Fruit fly (Drosophila melanogaster) whole organism, embryonic: ENCODE data around the gene TotZ.
A peak's percentile ranks its signal among the peaks of the same experiment; 100 is the strongest.

Experiments
- ATbp ChIP-seq: fragments of 200-800 bp; sonication (Bioruptor generic); optimal IDR thresholded peaks from 2 replicates; lab custom pipeline; 2017; ENCODE audit warnings: missing biosample characterization, mild to moderate bottlenecking, missing genetic modification characterization, missing genetic modification reagents
- CG10366 ChIP-seq: fragments of 200-800 bp; sonication (Bioruptor generic); IDR thresholded peaks from 2 replicates; pipeline ENCODE4 v1.3.6; 2022; ENCODE audit warnings: missing biosample characterization, missing genetic modification characterization
- CG12391 ChIP-seq: fragments of 200-800 bp; sonication (Bioruptor generic); optimal IDR thresholded peaks from 3 replicates; lab custom pipeline; 2018; ENCODE audit warnings: missing biosample characterization, mild to moderate bottlenecking, missing genetic modification characterization, moderate library complexity
- CG14441 ChIP-seq: fragments of 200-800 bp; sonication (Bioruptor generic); IDR thresholded peaks from 2 replicates; pipeline ENCODE4 v1.3.6; 2022; ENCODE audit warnings: missing biosample characterization, missing genetic modification characterization
- CG15514 ChIP-seq: fragments of 200-800 bp; sonication (Bioruptor generic); optimal IDR thresholded peaks from 3 replicates; lab custom pipeline; 2017; ENCODE audit warnings: missing biosample characterization, missing genetic modification characterization, mild to moderate bottlenecking, moderate library complexity, missing genetic modification reagents
- CG16815 ChIP-seq: fragments of 200-800 bp; sonication (Bioruptor generic); optimal IDR thresholded peaks from 3 replicates; lab custom pipeline; 2017; ENCODE audit warnings: missing biosample characterization, mild to moderate bottlenecking, missing genetic modification characterization
- CG16863 ChIP-seq: fragments of 200-800 bp; sonication (Bioruptor generic); optimal IDR thresholded peaks from 3 replicates; lab custom pipeline; 2016; ENCODE audit warnings: missing biosample characterization, missing genetic modification characterization
- CG17802 ChIP-seq: fragments of 200-800 bp; sonication (Bioruptor generic); optimal IDR thresholded peaks from 2 replicates; lab custom pipeline; 2018; ENCODE audit warnings: missing biosample characterization, mild to moderate bottlenecking, missing genetic modification characterization, moderate library complexity
- CG18262 ChIP-seq: fragments of 200-800 bp; optimal IDR thresholded peaks from 3 replicates; lab custom pipeline; 2019; ENCODE audit warnings: missing biosample characterization, mild to moderate bottlenecking, missing genetic modification characterization, moderate library complexity
- CG2199 ChIP-seq: fragments of 200-800 bp; sonication (Bioruptor generic); IDR thresholded peaks from 3 replicates; pipeline ENCODE4 v1.3.6; 2022; ENCODE audit warnings: missing biosample characterization, missing genetic modification characterization
- CG2889 ChIP-seq: fragments of 200-800 bp; sonication (Bioruptor generic); IDR thresholded peaks from 3 replicates; pipeline ENCODE4 v1.3.6; 2022; ENCODE audit warnings: missing biosample characterization, missing genetic modification characterization
- CG42726 ChIP-seq: fragments of 200-800 bp; sonication (Bioruptor generic); IDR thresholded peaks from 2 replicates; pipeline ENCODE4 v1.3.6; 2022; ENCODE audit warnings: missing biosample characterization, missing genetic modification characterization; ENCODE audit not compliant: partially characterized antibody
- CG4854 ChIP-seq: fragments of 200-800 bp; sonication (Bioruptor generic); optimal IDR thresholded peaks from 2 replicates; lab custom pipeline; 2016; ENCODE audit warnings: missing biosample characterization, missing genetic modification characterization, inconsistent platforms
- CG7928 ChIP-seq: fragments of 200-800 bp; sonication (Bioruptor generic); optimal IDR thresholded peaks from 2 replicates; lab custom pipeline; 2017; ENCODE audit warnings: missing biosample characterization, mild to moderate bottlenecking, missing genetic modification characterization
- CG8388 ChIP-seq: fragments of 200-800 bp; sonication (Bioruptor generic); optimal IDR thresholded peaks from 2 replicates; lab custom pipeline; 2019; ENCODE audit warnings: missing biosample characterization, mild to moderate bottlenecking, missing genetic modification characterization, moderate library complexity
- Dek ChIP-seq: fragments of 200-800 bp; sonication (Bioruptor generic); optimal IDR thresholded peaks from 3 replicates; lab custom pipeline; 2019; ENCODE audit warnings: missing biosample characterization, mild to moderate bottlenecking, missing genetic modification characterization, moderate library complexity
- Fer1 ChIP-seq: fragments of 200-800 bp; sonication (Bioruptor generic); optimal IDR thresholded peaks from 2 replicates; lab custom pipeline; 2017; ENCODE audit warnings: missing biosample characterization, mild to moderate bottlenecking, missing genetic modification characterization
- H15 ChIP-seq: fragments of 200-800 bp; sonication (Bioruptor generic); IDR thresholded peaks from 3 replicates; pipeline ENCODE4 v1.3.6; 2022; ENCODE audit warnings: missing biosample characterization, missing genetic modification characterization
- Hr51 ChIP-seq, 2 experiments: fragments of 200-800 bp; sonication (Bioruptor generic); optimal IDR thresholded peaks; 2 replicates in 1 of 2; 3 replicates in 1 of 2; lab custom pipeline; 2016 to 2018; ENCODE audit warnings: missing biosample characterization in 2 of 2, missing genetic modification characterization in 2 of 2, mild to moderate bottlenecking in 1 of 2, moderate library complexity in 1 of 2
- Hsf ChIP-seq: fragments of 200-800 bp; sonication (Bioruptor generic); optimal IDR thresholded peaks from 3 replicates; lab custom pipeline; 2016; ENCODE audit warnings: missing biosample characterization, missing genetic modification characterization
- Lim3 ChIP-seq: fragments of 200-800 bp; sonication (Bioruptor generic); IDR thresholded peaks from 2 replicates; pipeline ENCODE4 v1.3.6; 2022; ENCODE audit warnings: missing biosample characterization, missing genetic modification characterization
- Myb ChIP-seq: fragments of 200-800 bp; sonication (Bioruptor generic); optimal IDR thresholded peaks from 2 replicates; lab custom pipeline; 2016; ENCODE audit warnings: missing biosample characterization, missing genetic modification characterization
- Nf-YB ChIP-seq: fragments of 200-800 bp; sonication (Bioruptor generic); optimal IDR thresholded peaks from 3 replicates; lab custom pipeline; 2019; ENCODE audit warnings: missing biosample characterization, mild to moderate bottlenecking, missing genetic modification characterization, moderate library complexity
- Oli ChIP-seq: fragments of 200-800 bp; sonication (Bioruptor generic); optimal IDR thresholded peaks from 2 replicates; lab custom pipeline; 2018; ENCODE audit warnings: missing biosample characterization, mild to moderate bottlenecking, missing genetic modification characterization, moderate library complexity
- Sox100B ChIP-seq: fragments of 200-800 bp; sonication (Bioruptor generic); optimal IDR thresholded peaks from 3 replicates; lab custom pipeline; 2018; ENCODE audit warnings: missing biosample characterization, mild to moderate bottlenecking, missing genetic modification characterization
- Trl ChIP-seq, 3 experiments: fragments of >200 bp in 2 of 3; fragments of 200-800 bp in 1 of 3; sonication (Bioruptor generic) in 1 of 3; optimal IDR thresholded peaks; 2 replicates in 1 of 3; 3 replicates in 2 of 3; lab custom pipeline; 2016 to 2017; ENCODE audit warnings: missing biosample characterization in 1 of 3, missing genetic modification characterization in 1 of 3
- ac ChIP-seq: fragments of 200-800 bp; sonication (Bioruptor generic); optimal IDR thresholded peaks from 3 replicates; lab custom pipeline; 2017; ENCODE audit warnings: missing biosample characterization, mild to moderate bottlenecking, missing genetic modification characterization
- az2 ChIP-seq: fragments of 200-800 bp; sonication (Bioruptor generic); optimal IDR thresholded peaks from 3 replicates; lab custom pipeline; 2016; ENCODE audit warnings: missing biosample characterization, missing genetic modification characterization
- chif ChIP-seq, 2 experiments: fragments of 200-800 bp; sonication (Bioruptor generic); optimal IDR thresholded peaks; 3 replicates each; lab custom pipeline; 2016; ENCODE audit warnings: missing biosample characterization in 2 of 2, missing genetic modification characterization in 2 of 2
- crp ChIP-seq, 2 experiments: fragments of 200-800 bp; sonication (Bioruptor generic); optimal IDR thresholded peaks; 2 replicates in 1 of 2; 3 replicates in 1 of 2; lab custom pipeline; 2017; ENCODE audit warnings: missing biosample characterization in 2 of 2, missing genetic modification characterization in 2 of 2, mild to moderate bottlenecking in 1 of 2, moderate library complexity in 1 of 2
- cwo ChIP-seq: fragments of 200-800 bp; sonication (Bioruptor generic); optimal IDR thresholded peaks from 3 replicates; lab custom pipeline; 2017; ENCODE audit warnings: missing biosample characterization, missing genetic modification characterization, mild to moderate bottlenecking, moderate library complexity, missing genetic modification reagents
- dimm ChIP-seq: fragments of 200-800 bp; sonication (Bioruptor generic); IDR thresholded peaks from 2 replicates; pipeline ENCODE4 v1.3.6; 2022; ENCODE audit warnings: missing biosample characterization, missing genetic modification characterization
- en ChIP-seq: fragments of 200-800 bp; sonication (Bioruptor generic); optimal IDR thresholded peaks from 2 replicates; lab custom pipeline; 2016; ENCODE audit warnings: missing biosample characterization, missing genetic modification characterization
- fd96Cb ChIP-seq: fragments of 200-800 bp; sonication (Bioruptor generic); optimal IDR thresholded peaks from 2 replicates; lab custom pipeline; 2018; ENCODE audit warnings: missing biosample characterization, mild to moderate bottlenecking, missing genetic modification characterization, moderate library complexity
- grau ChIP-seq: fragments of 200-800 bp; optimal IDR thresholded peaks from 3 replicates; lab custom pipeline; 2019; ENCODE audit warnings: missing biosample characterization, mild to moderate bottlenecking, missing genetic modification characterization, moderate library complexity
- gsb-n ChIP-seq: fragments of 200-800 bp; sonication (Bioruptor generic); optimal IDR thresholded peaks from 3 replicates; lab custom pipeline; 2018; ENCODE audit warnings: missing biosample characterization, mild to moderate bottlenecking, missing genetic modification characterization
- hb ChIP-seq: fragments of 200-800 bp; sonication (Bioruptor generic); IDR thresholded peaks from 3 replicates; pipeline ENCODE4 v1.3.6; 2022; ENCODE audit warnings: missing biosample characterization, missing genetic modification characterization; ENCODE audit not compliant: partially characterized antibody
- lola ChIP-seq, 3 experiments: fragments of >200 bp in 2 of 3; fragments of 200-800 bp in 1 of 3; sonication (Bioruptor generic) in 1 of 3; optimal IDR thresholded peaks; 2 replicates each; lab custom pipeline; 2017 to 2019; ENCODE audit warnings: missing biosample characterization in 3 of 3, missing genetic modification characterization in 3 of 3, mild to moderate bottlenecking in 1 of 3, moderate library complexity in 1 of 3
- pan ChIP-seq, 4 experiments: fragments of >200 bp in 3 of 4; fragments of 200-800 bp in 1 of 4; sonication (Bioruptor generic) in 1 of 4; optimal IDR thresholded peaks in 3 of 4; IDR thresholded peaks in 1 of 4; 2 replicates each; pipeline versions ENCODE4 v1.3.6 to Lab custom; 2017 to 2022; ENCODE audit warnings: missing biosample characterization in 2 of 4, missing genetic modification characterization in 2 of 4, mixed read lengths in 1 of 4
- sens ChIP-seq: fragments of 200-800 bp; sonication (Bioruptor generic); peaks from one replicate; lab custom pipeline; 2016; ENCODE audit warnings: missing biosample characterization, missing genetic modification characterization
- sens-2 ChIP-seq: fragments of 200-800 bp; sonication (Bioruptor generic); IDR thresholded peaks from 2 replicates; pipeline ENCODE4 v1.3.6; 2022; ENCODE audit warnings: missing biosample characterization, missing genetic modification characterization
- sim ChIP-seq: fragments of 200-800 bp; sonication (Bioruptor generic); IDR thresholded peaks from 2 replicates; pipeline ENCODE4 v1.3.6; 2022; ENCODE audit warnings: missing biosample characterization, missing genetic modification characterization
- sna ChIP-seq: fragments of 200-800 bp; sonication (Bioruptor generic); IDR thresholded peaks from 2 replicates; pipeline ENCODE4 v1.3.6; 2022; ENCODE audit warnings: missing biosample characterization, missing genetic modification characterization; ENCODE audit not compliant: partially characterized antibody
- sqz ChIP-seq: fragments of 200-800 bp; sonication (Bioruptor generic); optimal IDR thresholded peaks from 3 replicates; lab custom pipeline; 2018; ENCODE audit warnings: missing biosample characterization, mild to moderate bottlenecking, missing genetic modification characterization
- tio ChIP-seq: fragments of 200-800 bp; sonication (Bioruptor generic); optimal IDR thresholded peaks from 2 replicates; lab custom pipeline; 2017; ENCODE audit warnings: missing biosample characterization, missing genetic modification characterization, inconsistent platforms
- ttk ChIP-seq: fragments of 200-800 bp; sonication (Bioruptor generic); IDR thresholded peaks from 2 replicates; pipeline ENCODE4 v2.1.2; 2022; ENCODE audit warnings: missing biosample characterization, missing genetic modification characterization
- tx ChIP-seq: fragments of 200-800 bp; sonication (Bioruptor generic); optimal IDR thresholded peaks from 2 replicates; lab custom pipeline; 2016; ENCODE audit warnings: missing biosample characterization, missing genetic modification characterization
- zf30C ChIP-seq: fragments of 200-800 bp; sonication (Bioruptor generic); optimal IDR thresholded peaks from 3 replicates; lab custom pipeline; 2018; ENCODE audit warnings: missing biosample characterization, mild to moderate bottlenecking, missing genetic modification characterization

TotZ gene

DNA sequence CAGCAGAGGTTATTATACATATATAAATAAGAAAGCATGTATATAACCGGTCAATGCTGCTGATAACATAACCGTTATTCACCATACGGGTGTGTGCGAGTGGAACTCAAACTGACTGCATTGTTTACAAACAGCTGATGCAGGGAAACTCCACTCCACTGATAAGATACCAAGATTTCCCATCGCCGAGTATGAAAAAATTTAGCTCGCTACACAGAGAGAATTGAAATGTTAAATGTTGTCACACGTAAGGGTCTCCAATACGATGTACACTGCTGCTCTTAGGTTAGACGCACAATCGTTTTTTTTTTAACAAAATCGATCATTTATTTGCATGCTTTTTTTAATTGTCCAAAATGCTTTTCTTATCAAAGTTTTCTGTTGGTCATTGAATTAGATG, 43.9 kb upstream of the TotZ start (continued):
- no peak for TF ChIP-seq pan (optimal IDR thresholded peaks at IDR 0.05; lab: Kevin White, UChicago)
- TF ChIP-seq pan (GFP tag; optimal IDR thresholded peaks at IDR 0.05 in 1 of 2, IDR thresholded peaks at IDR 0.05 in 1 of 2) = peak in 1 of 2 experiments; percentile 25
- TF ChIP-seq tio = peak; percentile 7
- no peak for TF ChIP-seq lola (GFP tag; optimal IDR thresholded peaks at IDR 0.05; lab: Kevin White, UChicago)
- peak; percentile 11 for TF ChIP-seq Hsf (GFP tag; lab: Kevin White, UChicago)
- TF ChIP-seq CG12391 (tag; lab: Kevin White, UChicago) = peak; percentile 45
- TF ChIP-seq dimm = 0 out of 2 replicates have a peak, but pooled peaks have one; percentile 36
- peak; percentile 30 for TF ChIP-seq CG8388
- TF ChIP-seq sens (GFP tag; lab: Kevin White, UChicago) = peak; percentile 80
- TF ChIP-seq grau (tag; lab: Kevin White, UChicago) = peak; percentile 22
- peak; percentile 30 for TF ChIP-seq Oli
- no peak for TF ChIP-seq hb
- TF ChIP-seq ac (GFP tag; lab: Kevin White, UChicago) = no peak
- peak; percentile 10 for TF ChIP-seq ATbp (GFP tag; lab: Kevin White, UChicago)
- TF ChIP-seq CG7928 (GFP tag; lab: Kevin White, UChicago) = no peak
- no peak for TF ChIP-seq CG4854 (GFP tag; lab: Kevin White, UChicago)
- peak; percentile 8 for TF ChIP-seq CG18262 (tag; lab: Kevin White, UChicago)
- TF ChIP-seq CG42726 (GFP tag; lab: Robert Waterston, UW) = no peak
- 0 out of 3 replicates have a peak, but pooled peaks have one; percentile 17 for TF ChIP-seq CG2889
- 0 out of 2 replicates have a peak, but pooled peaks have one; percentile 12 for TF ChIP-seq sens-2 (GFP tag; lab: Robert Waterston, UW)
- TF ChIP-seq ttk (GFP tag; lab: Robert Waterston, UW) = no peak
- TF ChIP-seq fd96Cb (tag; lab: Kevin White, UChicago) = peak; percentile 24
- TF ChIP-seq CG15514 (GFP tag; lab: Kevin White, UChicago) = no peak
- TF ChIP-seq cwo (GFP tag; lab: Kevin White, UChicago) = no peak
- TF ChIP-seq Lim3 (GFP tag; lab: Robert Waterston, UW) = no peak
- no peak for TF ChIP-seq Sox100B (GFP tag; lab: Kevin White, UChicago)
- TF ChIP-seq CG17802 = no peak
- no peak for TF ChIP-seq Dek
- TF ChIP-seq Hr51 (GFP tag; optimal IDR thresholded peaks at IDR 0.05; lab: Kevin White, UChicago) = peak in 1 of 2 experiments; percentile 29
- peak in 1 of 2 experiments; percentile 29 for TF ChIP-seq chif (GFP tag; optimal IDR thresholded peaks at IDR 0.05; lab: Kevin White, UChicago)
- TF ChIP-seq CG16815 (GFP tag; lab: Kevin White, UChicago) = no peak
- no peak for TF ChIP-seq sna
- peak; percentile 7 for TF ChIP-seq sqz (GFP tag; lab: Kevin White, UChicago)
- peak; percentile 2 for TF ChIP-seq Myb
- TF ChIP-seq CG10366 (GFP tag; lab: Robert Waterston, UW) = peak; percentile 43
- peak; percentile 29; the same call in 1 of the 2 replicates for TF ChIP-seq sim (GFP tag; lab: Robert Waterston, UW)
- peak; percentile 40 for TF ChIP-seq tx (GFP tag; lab: Kevin White, UChicago)
- peak; percentile 33 for TF ChIP-seq en (GFP tag; lab: Kevin White, UChicago)
- peak; percentile 40; the same call in 1 of the 2 replicates for TF ChIP-seq CG14441 (GFP tag; lab: Robert Waterston, UW)
- TF ChIP-seq zf30C = peak; percentile 62
- TF ChIP-seq Trl (optimal IDR thresholded peaks at IDR 0.05; lab: Kevin White, UChicago) = no peak
- peak; percentile 11 for TF ChIP-seq Trl (GFP tag; optimal IDR thresholded peaks at IDR 0.05; lab: Kevin White, UChicago)
- TF ChIP-seq crp (GFP tag; optimal IDR thresholded peaks at IDR 0.05; lab: Kevin White, UChicago) = peak in 1 of 2 experiments; percentile 11
- TF ChIP-seq CG16863 (GFP tag; lab: Kevin White, UChicago) = no peak
- TF ChIP-seq gsb-n (tag; lab: Kevin White, UChicago) = peak; percentile 10
- TF ChIP-seq CG2199 = 0 out of 3 replicates have a peak, but pooled peaks have one; percentile 15
- TF ChIP-seq az2 (GFP tag; lab: Kevin White, UChicago) = peak; percentile 57
- no peak for TF ChIP-seq Nf-YB (GFP tag; lab: Kevin White, UChicago)
- no peak for TF ChIP-seq H15 (GFP tag; lab: Robert Waterston, UW)
- TF ChIP-seq Fer1 (GFP tag; lab: Kevin White, UChicago) = no peak
